Fruit fly (Drosophila melanogaster): ENCODE measurements around the gene CG31407.
A peak's percentile ranks its signal among the peaks of the same experiment; 100 is the strongest.

The CG31407 gene

dm6 chr3R:10024032-10024712, 778 bp downstream of the CG31407 start (continued):
- TF ChIP-seq corto (GFP tag; optimal IDR thresholded peaks at IDR 0.05) (no peak), Dp (GFP tag; optimal IDR thresholded peaks at IDR 0.05) (no peak), NC2α (GFP tag; optimal IDR thresholded peaks at IDR 0.05) (no peak), Aef1 (GFP tag; IDR thresholded peaks at IDR 0.05) (0 out of 3 replicates have a peak, but pooled peaks have one; percentile 19), bcd (GFP tag; optimal IDR thresholded peaks at IDR 0.05) (peak; percentile 14), sisA (GFP tag; IDR thresholded peaks at IDR 0.05) (0 out of 2 replicates have a peak, but pooled peaks have one; percentile 31), Kr (GFP tag; optimal IDR thresholded peaks at IDR 0.05) (no peak), H2.0 (GFP tag; IDR thresholded peaks at IDR 0.05) (peak; percentile 19; the same call in 1 of the 2 replicates), aop (GFP tag; IDR thresholded peaks at IDR 0.05) (no peak), CG13424 (tag; optimal IDR thresholded peaks at IDR 0.05) (no peak), gem (tag; optimal IDR thresholded peaks at IDR 0.05) (no peak), pho (GFP tag; optimal IDR thresholded peaks at IDR 0.05) (peak; percentile 20), Poxn (GFP tag; IDR thresholded peaks at IDR 0.05) (no peak), CG1024 (GFP tag; IDR thresholded peaks at IDR 0.05) (no peak), CG15011 (GFP tag; optimal IDR thresholded peaks at IDR 0.05) (peak; percentile 16), ken (GFP tag; IDR thresholded peaks at IDR 0.05) (no peak), CG10979 (tag; optimal IDR thresholded peaks at IDR 0.05) (no peak), prd (optimal IDR thresholded peaks at IDR 0.05) (no peak), prd (GFP tag; IDR thresholded peaks at IDR 0.05) (0 out of 3 replicates have a peak, but pooled peaks have one; percentile 16), CG17802 (tag; optimal IDR thresholded peaks at IDR 0.05) (no peak), Ssrp (tag; optimal IDR thresholded peaks at IDR 0.05) (no peak), Gug (GFP tag; IDR thresholded peaks at IDR 0.05) (0 out of 4 replicates have a peak, but pooled peaks have one; percentile 20), Hr78 (GFP tag; optimal IDR thresholded peaks at IDR 0.05) (no peak), zfh2 (GFP tag; optimal IDR thresholded peaks at IDR 0.05) (peak; percentile 31), Xbp1 (GFP tag; optimal IDR thresholded peaks at IDR 0.05) (peak; percentile 28), en (GFP tag; optimal IDR thresholded peaks at IDR 0.05) (no peak), pum (GFP tag; optimal IDR thresholded peaks at IDR 0.05) (peak; percentile 5), CG8944 (GFP tag; optimal IDR thresholded peaks at IDR 0.05) (no peak), stwl (tag; optimal IDR thresholded peaks at IDR 0.05) (no peak), Optix (GFP tag; IDR thresholded peaks at IDR 0.05) (peak; percentile 41; the same call in 1 of the 3 replicates), zen (tag; optimal IDR thresholded peaks at IDR 0.05) (no peak), Taf1 (GFP tag; IDR thresholded peaks at IDR 0.05) (no peak; the same call in 1 of the 2 replicates), CG9727 (GFP tag; optimal IDR thresholded peaks at IDR 0.05) (peak; percentile 42), D (optimal IDR thresholded peaks at IDR 0.05) (no peak), D (GFP tag; optimal IDR thresholded peaks at IDR 0.05) (no peak), dati (GFP tag; IDR thresholded peaks at IDR 0.05) (no peak), CG12104 (GFP tag; optimal IDR thresholded peaks at IDR 0.05) (no peak), CG33213 (GFP tag; optimal IDR thresholded peaks at IDR 0.05) (no peak), dimm (GFP tag; IDR thresholded peaks at IDR 0.05) (no peak), Pdp1 (GFP tag; optimal IDR thresholded peaks at IDR 0.05) (peak in 1 of 2 experiments; percentile 30), Ada2b (GFP tag; IDR thresholded peaks at IDR 0.05) (no peak), Atf6 (GFP tag; IDR thresholded peaks at IDR 0.05) (peak; percentile 53; the same call in 1 of the 2 replicates), CG17186 (GFP tag; optimal IDR thresholded peaks at IDR 0.05) (no peak), NFAT (GFP tag; IDR thresholded peaks at IDR 0.05) (peak; percentile 54), Sry-β (GFP tag; optimal IDR thresholded peaks at IDR 0.05) (no peak), CG32772 (GFP tag; IDR thresholded peaks at IDR 0.05) (peak; percentile 32; the same call in 1 of the 2 replicates), Nf-YB (GFP tag; optimal IDR thresholded peaks at IDR 0.05) (no peak), CG3281 (GFP tag; optimal IDR thresholded peaks at IDR 0.05) (peak; percentile 48), CG5245 (GFP tag; optimal IDR thresholded peaks at IDR 0.05) (peak; percentile 17), CG6765 (GFP tag; optimal IDR thresholded peaks at IDR 0.05) (peak; percentile 55)

Data from whole organism, embryonic.